Worm (Caenorhabditis elegans) whole organism, late embryonic: ENCODE results near the gene Y51H7BR.7.

Experiments
- C08G9.2 ChIP-seq: sonication (generic microtip); optimal IDR thresholded peaks from 2 replicates; lab custom pipeline; 2016; ENCODE audit warnings: mild to moderate bottlenecking, missing genetic modification characterization, moderate library complexity, missing compliant biosample characterization
- T23F11.4 ChIP-seq: fragments of 200-800 bp; sonication (Bioruptor generic); optimal IDR thresholded peaks from 2 replicates; lab custom pipeline; 2018; ENCODE audit warnings: mild to moderate bottlenecking, missing genetic modification characterization, missing compliant biosample characterization
- Y22D7AL.16 ChIP-seq: sonication (generic microtip); optimal IDR thresholded peaks from 2 replicates; lab custom pipeline; 2016; ENCODE audit warnings: missing genetic modification characterization, missing compliant biosample characterization
- ama-1 ChIP-seq: fragments of 150-350 bp; optimal IDR thresholded peaks from 2 replicates; lab custom pipeline; 2014
- ceh-14 ChIP-seq: sonication (generic microtip); optimal IDR thresholded peaks from 2 replicates; lab custom pipeline; 2016; ENCODE audit warnings: missing genotype, missing genetic modification characterization, missing compliant biosample characterization
- ceh-18 ChIP-seq: sonication (generic microtip); optimal IDR thresholded peaks from 2 replicates; lab custom pipeline; 2016; ENCODE audit warnings: missing genetic modification characterization, missing compliant biosample characterization
- ceh-2 ChIP-seq: sonication (generic microtip); optimal IDR thresholded peaks from 2 replicates; lab custom pipeline; 2016; ENCODE audit warnings: missing genotype, missing genetic modification characterization, missing compliant biosample characterization
- ceh-24 ChIP-seq: sonication (generic microtip); optimal IDR thresholded peaks from 2 replicates; lab custom pipeline; 2016; ENCODE audit warnings: mild to moderate bottlenecking, missing genetic modification characterization, missing compliant biosample characterization
- ceh-31 ChIP-seq: sonication (generic microtip); optimal IDR thresholded peaks from 2 replicates; lab custom pipeline; 2016; ENCODE audit warnings: missing genetic modification characterization, missing compliant biosample characterization
- ceh-45 ChIP-seq: fragments of 200-800 bp; sonication (Bioruptor generic); IDR thresholded peaks from 2 replicates; pipeline ENCODE4 v1.3.6; 2022; ENCODE audit warnings: missing genetic modification reagents, missing genetic modification characterization, missing compliant biosample characterization
- elt-2 ChIP-seq: sonication (generic microtip); optimal IDR thresholded peaks from 2 replicates; lab custom pipeline; 2016; ENCODE audit warnings: missing genetic modification reagents, missing genetic modification characterization, missing compliant biosample characterization
- ets-4 ChIP-seq: sonication (generic microtip); optimal IDR thresholded peaks from 2 replicates; lab custom pipeline; 2016; ENCODE audit warnings: missing genetic modification characterization, missing compliant biosample characterization
- fax-1 ChIP-seq: sonication (generic microtip); optimal IDR thresholded peaks from 2 replicates; lab custom pipeline; 2016; ENCODE audit warnings: missing genotype, missing genetic modification characterization, missing compliant biosample characterization
- fkh-10 ChIP-seq: fragments of 150-350 bp; optimal IDR thresholded peaks from 2 replicates; lab custom pipeline; 2014; ENCODE audit warnings: missing biosample characterization, missing genetic modification reagents, missing genetic modification characterization
- fkh-6 ChIP-seq: sonication (generic microtip); optimal IDR thresholded peaks from 2 replicates; lab custom pipeline; 2016; ENCODE audit warnings: missing genetic modification characterization, missing compliant biosample characterization
- hlh-8 ChIP-seq: sonication (generic microtip); optimal IDR thresholded peaks from 2 replicates; lab custom pipeline; 2016; ENCODE audit warnings: missing genotype, missing genetic modification characterization, missing compliant biosample characterization
- lim-6 ChIP-seq: sonication (generic microtip); optimal IDR thresholded peaks from 2 replicates; lab custom pipeline; 2016; ENCODE audit warnings: missing genetic modification characterization, missing compliant biosample characterization
- lin-11 ChIP-seq: fragments of 200-800 bp; sonication (Bioruptor generic); optimal IDR thresholded peaks from 2 replicates; lab custom pipeline; 2018; ENCODE audit warnings: mild to moderate bottlenecking, missing genetic modification characterization, missing compliant biosample characterization
- mec-3 ChIP-seq: sonication (generic microtip); optimal IDR thresholded peaks from 2 replicates; lab custom pipeline; 2016; ENCODE audit warnings: borderline replicate concordance, missing genetic modification characterization, missing compliant biosample characterization
- nhr-11 ChIP-seq: fragments of 150-350 bp; optimal IDR thresholded peaks from 2 replicates; lab custom pipeline; 2014; ENCODE audit warnings: missing biosample characterization, missing genetic modification characterization
- npax-4 ChIP-seq: sonication (generic microtip); optimal IDR thresholded peaks from 2 replicates; lab custom pipeline; 2016; ENCODE audit warnings: missing genetic modification characterization, missing compliant biosample characterization
- odd-2 ChIP-seq: sonication (generic microtip); optimal IDR thresholded peaks from 2 replicates; lab custom pipeline; 2017; ENCODE audit warnings: antibody characterized with exemption, mild to moderate bottlenecking, missing genetic modification characterization, missing compliant biosample characterization
- pat-9 ChIP-seq: fragments of 200-800 bp; sonication (Bioruptor generic); optimal IDR thresholded peaks from 2 replicates; lab custom pipeline; 2018; ENCODE audit warnings: mild to moderate bottlenecking, missing genetic modification characterization, moderate library complexity, missing compliant biosample characterization
- pax-1 ChIP-seq: fragments of 150-350 bp; optimal IDR thresholded peaks from 2 replicates; lab custom pipeline; 2014; ENCODE audit warnings: missing biosample characterization, missing genetic modification characterization
- pqm-1 ChIP-seq: sonication (generic microtip); optimal IDR thresholded peaks from 2 replicates; lab custom pipeline; 2016; ENCODE audit warnings: missing genetic modification characterization, missing compliant biosample characterization
- ref-2 ChIP-seq: sonication (generic microtip); optimal IDR thresholded peaks from 2 replicates; lab custom pipeline; 2016; ENCODE audit warnings: missing genetic modification characterization, missing compliant biosample characterization
- syd-9 ChIP-seq: sonication (generic microtip); optimal IDR thresholded peaks from 2 replicates; lab custom pipeline; 2016; ENCODE audit warnings: mild to moderate bottlenecking, missing genetic modification characterization, moderate library complexity, missing compliant biosample characterization
- tbx-2 ChIP-seq: sonication (generic microtip); optimal IDR thresholded peaks from 2 replicates; lab custom pipeline; 2016; ENCODE audit warnings: missing genetic modification characterization, missing compliant biosample characterization
- tbx-7 ChIP-seq: sonication (generic microtip); optimal IDR thresholded peaks from 2 replicates; lab custom pipeline; 2016; ENCODE audit warnings: missing genotype, missing genetic modification characterization, missing compliant biosample characterization
- unc-3 ChIP-seq, 2 experiments: fragments of 200-800 bp in 1 of 2; sonication (Bioruptor generic) in 1 of 2; sonication (generic microtip) in 1 of 2; conservative IDR thresholded peaks in 1 of 2; optimal IDR thresholded peaks in 1 of 2; 2 replicates each; pipeline versions ENCODE4 v1.3.6 to Lab custom; 2016 to 2022; ENCODE audit warnings: missing compliant biosample characterization in 2 of 2, missing genetic modification characterization in 2 of 2, missing genetic modification reagents in 1 of 2
- unc-42 ChIP-seq: sonication (generic microtip); optimal IDR thresholded peaks from 2 replicates; lab custom pipeline; 2016; ENCODE audit warnings: missing genotype, missing genetic modification characterization, missing compliant biosample characterization
- unc-55 ChIP-seq: sonication (generic microtip); optimal IDR thresholded peaks from 2 replicates; lab custom pipeline; 2017; ENCODE audit warnings: missing biosample characterization, missing genetic modification reagents, missing genetic modification characterization
- zip-5 ChIP-seq: sonication (generic microtip); optimal IDR thresholded peaks from 2 replicates; lab custom pipeline; 2016; ENCODE audit warnings: missing genetic modification characterization, missing compliant biosample characterization

Gene Y51H7BR.7

ce11 chrII:1500959-1501358, 24.4 kb downstream of the Y51H7BR.7 start:
- TF ChIP-seq ceh-18 (tag; lab: Kevin White, UChicago) (no peak), lim-6 (tag; lab: Kevin White, UChicago) (no peak), fkh-10 (GFP tag; lab: Kevin White, UChicago) (no peak), zip-5 (no peak), lin-11 (no peak), nhr-11 (tag; lab: Kevin White, UChicago) (no peak), Y22D7AL.16 (tag; lab: Kevin White, UChicago) (no peak), fkh-6 (tag; lab: Kevin White, UChicago) (no peak), ets-4 (no peak), fax-1 (tag; lab: Kevin White, UChicago) (no peak), unc-3 (GFP tag; conservative IDR thresholded peaks at IDR 0.05; lab: Robert Waterston, UW) (no peak), unc-3 (tag; optimal IDR thresholded peaks at IDR 0.05; lab: Kevin White, UChicago) (no peak), T23F11.4 (GFP tag; lab: Kevin White, UChicago) (no peak), ceh-24 (tag; lab: Kevin White, UChicago) (no peak), tbx-7 (tag; lab: Kevin White, UChicago) (no peak), pat-9 (tag; lab: Kevin White, UChicago) (no peak)

- peak; percentile 65 for TF ChIP-seq ceh-31
- TF ChIP-seq ets-4, result peak; percentile 33
- peak; percentile 27 for TF ChIP-seq ceh-14 (tag; lab: Kevin White, UChicago)
- TF ChIP-seq tbx-2 (tag; lab: Kevin White, UChicago), result peak; percentile 7
- no peak for TF ChIP-seq ceh-45
- TF ChIP-seq odd-2 (tag; lab: Kevin White, UChicago), result no peak
- TF ChIP-seq ceh-2 (tag; lab: Kevin White, UChicago), result peak; percentile 55
- no peak for TF ChIP-seq pax-1 (tag; lab: Kevin White, UChicago)
- TF ChIP-seq unc-42 (tag; lab: Kevin White, UChicago), result peak; percentile 60
- TF ChIP-seq zip-5, result peak; percentile 27
- TF ChIP-seq C08G9.2 (tag; lab: Kevin White, UChicago), result peak; percentile 30
- peak; percentile 2 for TF ChIP-seq elt-2
- TF ChIP-seq, all 69 proteins: peak for 9
These were observed 25.0 kb downstream of the Y51H7BR.7 start, which contains the start of gene emc-1 for ce11 chrII:1500286-1500840. TSS of gene emc-1 (minus strand) at chrII:1500330.

ce11 chrII:1490813-1491212, 34.6 kb downstream of the Y51H7BR.7 start:
- TF ChIP-seq ceh-31 (no peak), odd-2 (tag; lab: Kevin White, UChicago) (no peak), unc-55 (GFP tag; lab: Kevin White, UChicago) (no peak), ceh-2 (tag; lab: Kevin White, UChicago) (no peak), npax-4 (tag; lab: Kevin White, UChicago) (no peak)
- TF ChIP-seq, all 69 proteins: peak for 0

ce11 chrII:1482419-1482818, 43.0 kb downstream of the Y51H7BR.7 start:
- TF ChIP-seq pqm-1 (tag; lab: Kevin White, UChicago), result no peak
- no peak for TF ChIP-seq syd-9 (tag; lab: Kevin White, UChicago)
- no peak for TF ChIP-seq ref-2 (tag; lab: Kevin White, UChicago)
- no peak for TF ChIP-seq lin-11
- TF ChIP-seq, all 69 proteins: peak for 0

ce11 chrII:1481660-1482059, 43.7 kb downstream of the Y51H7BR.7 start:
- TF ChIP-seq elt-2 (no peak), lin-11 (no peak), hlh-8 (no peak), ceh-31 (no peak)

ce11 chrII:1478522-1478921, 46.9 kb downstream of the Y51H7BR.7 start:
- no peak for TF ChIP-seq syd-9 (tag; lab: Kevin White, UChicago)
- no peak for TF ChIP-seq ama-1 (lab: Kevin White, UChicago)
- TF ChIP-seq nhr-11 (tag; lab: Kevin White, UChicago), result no peak
- TF ChIP-seq mec-3 (tag; lab: Kevin White, UChicago), result no peak
- no peak for TF ChIP-seq Y22D7AL.16 (tag; lab: Kevin White, UChicago)
